Worm (Caenorhabditis elegans) whole organism, late embryonic: Measurements from ENCODE around the gene capg-2.

Source experiments
- F13H6.1 ChIP-seq: sonication (generic microtip); optimal IDR thresholded peaks from 2 replicates; lab custom pipeline; 2016; ENCODE audit warnings: missing genetic modification characterization, missing compliant biosample characterization
- K02D7.2 ChIP-seq: sonication (generic microtip); optimal IDR thresholded peaks from 2 replicates; lab custom pipeline; 2017; ENCODE audit warnings: mild to moderate bottlenecking, missing genetic modification characterization, missing compliant biosample characterization
- Y22D7AL.16 ChIP-seq: sonication (generic microtip); optimal IDR thresholded peaks from 2 replicates; lab custom pipeline; 2016; ENCODE audit warnings: missing genetic modification characterization, missing compliant biosample characterization
- ceh-2 ChIP-seq: sonication (generic microtip); optimal IDR thresholded peaks from 2 replicates; lab custom pipeline; 2016; ENCODE audit warnings: missing genotype, missing genetic modification characterization, missing compliant biosample characterization
- ceh-22 ChIP-seq: sonication (generic microtip); optimal IDR thresholded peaks from 2 replicates; lab custom pipeline; 2017; ENCODE audit warnings: missing biosample characterization, missing genetic modification characterization
- ceh-30 ChIP-seq: fragments of 150-350 bp; optimal IDR thresholded peaks from 2 replicates; lab custom pipeline; 2014; ENCODE audit warnings: missing biosample characterization, missing genetic modification characterization
- ceh-31 ChIP-seq: sonication (generic microtip); optimal IDR thresholded peaks from 2 replicates; lab custom pipeline; 2016; ENCODE audit warnings: missing genetic modification characterization, missing compliant biosample characterization
- ceh-34 ChIP-seq: sonication (generic microtip); optimal IDR thresholded peaks from 2 replicates; lab custom pipeline; 2016; ENCODE audit warnings: mild to moderate bottlenecking, missing genetic modification characterization, missing compliant biosample characterization
- ceh-45 ChIP-seq: fragments of 200-800 bp; sonication (Bioruptor generic); IDR thresholded peaks from 2 replicates; pipeline ENCODE4 v1.3.6; 2022; ENCODE audit warnings: missing genetic modification reagents, missing genetic modification characterization, missing compliant biosample characterization
- ceh-6 ChIP-seq: fragments of 200-800 bp; sonication (Bioruptor generic); optimal IDR thresholded peaks from 2 replicates; lab custom pipeline; 2018; ENCODE audit warnings: mild to moderate bottlenecking, missing genetic modification characterization, missing compliant biosample characterization
- ceh-9 ChIP-seq: sonication (generic microtip); optimal IDR thresholded peaks from 2 replicates; lab custom pipeline; 2016; ENCODE audit warnings: mild to moderate bottlenecking, missing genetic modification characterization, inconsistent platforms, missing compliant biosample characterization
- che-1 ChIP-seq: sonication (generic microtip); optimal IDR thresholded peaks from 2 replicates; lab custom pipeline; 2016; ENCODE audit warnings: mild to moderate bottlenecking, missing genetic modification characterization, missing compliant biosample characterization
- dmd-4 ChIP-seq: sonication (generic microtip); optimal IDR thresholded peaks from 2 replicates; lab custom pipeline; 2016; ENCODE audit warnings: borderline replicate concordance, missing genetic modification characterization, missing compliant biosample characterization
- dve-1 ChIP-seq: sonication (generic microtip); optimal IDR thresholded peaks from 2 replicates; lab custom pipeline; 2017; ENCODE audit warnings: antibody characterized with exemption, mild to moderate bottlenecking, missing genetic modification characterization, missing compliant biosample characterization
- elt-2 ChIP-seq: sonication (generic microtip); optimal IDR thresholded peaks from 2 replicates; lab custom pipeline; 2016; ENCODE audit warnings: missing genetic modification reagents, missing genetic modification characterization, missing compliant biosample characterization
- elt-4 ChIP-seq: sonication (generic microtip); optimal IDR thresholded peaks from 2 replicates; lab custom pipeline; 2016; ENCODE audit warnings: missing genetic modification characterization, missing compliant biosample characterization
- eyg-1 ChIP-seq: sonication (generic microtip); optimal IDR thresholded peaks from 2 replicates; lab custom pipeline; 2016; ENCODE audit warnings: missing genotype, missing genetic modification characterization, missing compliant biosample characterization
- fax-1 ChIP-seq: sonication (generic microtip); optimal IDR thresholded peaks from 2 replicates; lab custom pipeline; 2016; ENCODE audit warnings: missing genotype, missing genetic modification characterization, missing compliant biosample characterization
- fkh-10 ChIP-seq: fragments of 150-350 bp; optimal IDR thresholded peaks from 2 replicates; lab custom pipeline; 2014; ENCODE audit warnings: missing biosample characterization, missing genetic modification reagents, missing genetic modification characterization
- fkh-6 ChIP-seq: sonication (generic microtip); optimal IDR thresholded peaks from 2 replicates; lab custom pipeline; 2016; ENCODE audit warnings: missing genetic modification characterization, missing compliant biosample characterization
- gmeb-2 ChIP-seq: sonication (generic microtip); optimal IDR thresholded peaks from 2 replicates; lab custom pipeline; 2016; ENCODE audit warnings: missing genetic modification characterization, inconsistent platforms, missing compliant biosample characterization
- hlh-13 ChIP-seq: fragments of 200-800 bp; sonication (Bioruptor generic); optimal IDR thresholded peaks from 2 replicates; lab custom pipeline; 2018; ENCODE audit warnings: mild to moderate bottlenecking, missing genetic modification characterization, missing compliant biosample characterization
- hlh-15 ChIP-seq: sonication (generic microtip); optimal IDR thresholded peaks from 2 replicates; lab custom pipeline; 2016; ENCODE audit warnings: missing genetic modification characterization, missing compliant biosample characterization
- hlh-30 ChIP-seq: sonication (generic microtip); optimal IDR thresholded peaks from 2 replicates; lab custom pipeline; 2017; ENCODE audit warnings: antibody characterized with exemption, missing genetic modification characterization, missing compliant biosample characterization; ENCODE audit not compliant: insufficient read depth
- lim-6 ChIP-seq: sonication (generic microtip); optimal IDR thresholded peaks from 2 replicates; lab custom pipeline; 2016; ENCODE audit warnings: missing genetic modification characterization, missing compliant biosample characterization
- lin-11 ChIP-seq: fragments of 200-800 bp; sonication (Bioruptor generic); optimal IDR thresholded peaks from 2 replicates; lab custom pipeline; 2018; ENCODE audit warnings: mild to moderate bottlenecking, missing genetic modification characterization, missing compliant biosample characterization
- madf-2 ChIP-seq: sonication (generic microtip); optimal IDR thresholded peaks from 2 replicates; lab custom pipeline; 2017; ENCODE audit warnings: missing genetic modification characterization, missing compliant biosample characterization
- mec-3 ChIP-seq: sonication (generic microtip); optimal IDR thresholded peaks from 2 replicates; lab custom pipeline; 2016; ENCODE audit warnings: borderline replicate concordance, missing genetic modification characterization, missing compliant biosample characterization
- nfya-1 ChIP-seq: sonication (generic microtip); optimal IDR thresholded peaks from 2 replicates; lab custom pipeline; 2017; ENCODE audit warnings: missing genetic modification characterization, mild to moderate bottlenecking, missing compliant biosample characterization, antibody characterized with exemption, moderate library complexity
- odd-2 ChIP-seq: sonication (generic microtip); optimal IDR thresholded peaks from 2 replicates; lab custom pipeline; 2017; ENCODE audit warnings: antibody characterized with exemption, mild to moderate bottlenecking, missing genetic modification characterization, missing compliant biosample characterization
- pax-1 ChIP-seq: fragments of 150-350 bp; optimal IDR thresholded peaks from 2 replicates; lab custom pipeline; 2014; ENCODE audit warnings: missing biosample characterization, missing genetic modification characterization
- pha-4 ChIP-seq: fragments of 150-350 bp; optimal IDR thresholded peaks from 2 replicates; lab custom pipeline; 2018; ENCODE audit warnings: missing biosample characterization, missing genetic modification reagents, missing genetic modification characterization
- pros-1 ChIP-seq: fragments of 150-350 bp; optimal IDR thresholded peaks from 2 replicates; lab custom pipeline; 2014; ENCODE audit warnings: missing biosample characterization, missing genetic modification reagents, missing genetic modification characterization
- rnt-1 ChIP-seq: sonication (generic microtip); optimal IDR thresholded peaks from 2 replicates; lab custom pipeline; 2016; ENCODE audit warnings: missing genetic modification characterization, missing compliant biosample characterization
- sdc-2 ChIP-seq: sonication (generic microtip); optimal IDR thresholded peaks from 2 replicates; lab custom pipeline; 2016; ENCODE audit warnings: missing genotype, missing genetic modification characterization, missing compliant biosample characterization
- sox-4 ChIP-seq: sonication (generic microtip); optimal IDR thresholded peaks from 2 replicates; lab custom pipeline; 2017; ENCODE audit warnings: mild to moderate bottlenecking, missing genetic modification characterization, inconsistent platforms, missing compliant biosample characterization
- syd-9 ChIP-seq: sonication (generic microtip); optimal IDR thresholded peaks from 2 replicates; lab custom pipeline; 2016; ENCODE audit warnings: mild to moderate bottlenecking, missing genetic modification characterization, moderate library complexity, missing compliant biosample characterization
- tbx-2 ChIP-seq: sonication (generic microtip); optimal IDR thresholded peaks from 2 replicates; lab custom pipeline; 2016; ENCODE audit warnings: missing genetic modification characterization, missing compliant biosample characterization
- tbx-7 ChIP-seq: sonication (generic microtip); optimal IDR thresholded peaks from 2 replicates; lab custom pipeline; 2016; ENCODE audit warnings: missing genotype, missing genetic modification characterization, missing compliant biosample characterization
- unc-3 ChIP-seq, 2 experiments: fragments of 200-800 bp in 1 of 2; sonication (Bioruptor generic) in 1 of 2; sonication (generic microtip) in 1 of 2; conservative IDR thresholded peaks in 1 of 2; optimal IDR thresholded peaks in 1 of 2; 2 replicates each; pipeline versions ENCODE4 v1.3.6 to Lab custom; 2016 to 2022; ENCODE audit warnings: missing compliant biosample characterization in 2 of 2, missing genetic modification characterization in 2 of 2, missing genetic modification reagents in 1 of 2
- unc-55 ChIP-seq: sonication (generic microtip); optimal IDR thresholded peaks from 2 replicates; lab custom pipeline; 2017; ENCODE audit warnings: missing biosample characterization, missing genetic modification reagents, missing genetic modification characterization
- ztf-16 ChIP-seq: sonication (generic microtip); optimal IDR thresholded peaks from 2 replicates; lab custom pipeline; 2017; ENCODE audit warnings: missing genetic modification characterization, missing compliant biosample characterization

The capg-2 gene

ce11 chrV:12252272-12252671 is 19.4 kb upstream of the capg-2 start, which contains the start of gene lrx-1:
lrx-1 (plus strand) TSS chrV:12252572.
- TF ChIP-seq unc-55 (GFP tag; lab: Kevin White, UChicago) (no peak), elt-4 (tag; lab: Kevin White, UChicago) (no peak), sox-4 (no peak), K02D7.2 (tag; lab: Kevin White, UChicago) (no peak), tbx-2 (no peak), lim-6 (tag; lab: Kevin White, UChicago) (no peak), lin-11 (no peak), unc-3 (GFP tag; conservative IDR thresholded peaks at IDR 0.05; lab: Robert Waterston, UW) (no peak), unc-3 (tag; optimal IDR thresholded peaks at IDR 0.05; lab: Kevin White, UChicago) (no peak), pax-1 (tag; lab: Kevin White, UChicago) (no peak), odd-2 (tag; lab: Kevin White, UChicago) (no peak), hlh-15 (tag; lab: Kevin White, UChicago) (no peak), fkh-6 (tag; lab: Kevin White, UChicago) (no peak), dmd-4 (tag; lab: Kevin White, UChicago) (no peak), mec-3 (tag; lab: Kevin White, UChicago) (no peak), ceh-30 (tag; lab: Kevin White, UChicago) (no peak), che-1 (no peak), ceh-34 (no peak), nfya-1 (tag; lab: Kevin White, UChicago) (no peak), ztf-16 (tag; lab: Kevin White, UChicago) (no peak), eyg-1 (tag; lab: Kevin White, UChicago) (no peak)
- TF ChIP-seq, all 69 proteins: peak for 0

- TF ChIP-seq ceh-22 (no peak), elt-2 (no peak), syd-9 (no peak), ceh-2 (tag; lab: Kevin White, UChicago) (no peak), sdc-2 (tag; lab: Kevin White, UChicago) (no peak), gmeb-2 (no peak)
- TF ChIP-seq, all 69 proteins: peak for 0
These were observed 16.3 kb upstream of the capg-2 start, which contains the start of gene T04H1.12 for ce11 chrV:12255343-12255742. T04H1.12 (plus strand) TSS chrV:12255643.

DNA sequence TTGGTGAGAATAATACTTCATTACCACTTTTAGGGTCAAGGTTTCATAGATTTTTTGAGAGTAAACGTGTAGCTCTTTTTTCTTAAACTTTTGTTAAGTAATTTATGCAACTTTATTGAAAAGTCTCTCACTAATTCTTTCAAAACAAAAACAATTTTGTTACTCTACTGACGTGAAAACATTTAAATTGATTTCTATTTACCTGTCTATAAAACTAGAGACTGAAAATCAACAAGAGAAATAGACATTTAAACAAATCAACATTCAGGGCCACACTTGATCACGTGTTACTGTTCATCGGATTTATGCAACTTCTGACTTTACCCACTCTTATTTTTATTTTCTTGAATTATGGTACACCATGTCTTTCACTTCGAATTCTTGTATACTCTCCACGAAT is 15.3 kb upstream of the capg-2 start, which contains the start of gene ugt-55:
ugt-55 (plus strand) TSS at position 301 of the 400 bp plus-strand sequence.
- TF ChIP-seq fax-1 (tag; lab: Kevin White, UChicago) (no peak), nfya-1 (tag; lab: Kevin White, UChicago) (no peak), K02D7.2 (tag; lab: Kevin White, UChicago) (no peak), ceh-22 (no peak), madf-2 (no peak), pros-1 (tag; lab: Kevin White, UChicago) (no peak), F13H6.1 (tag; lab: Kevin White, UChicago) (no peak)

- TF ChIP-seq F13H6.1 (tag; lab: Kevin White, UChicago) (no peak), fkh-10 (GFP tag; lab: Kevin White, UChicago) (no peak), pha-4 (no peak), odd-2 (tag; lab: Kevin White, UChicago) (no peak), ceh-31 (tag; lab: Kevin White, UChicago) (no peak), hlh-30 (tag; lab: Kevin White, UChicago) (no peak), elt-4 (tag; lab: Kevin White, UChicago) (no peak), lim-6 (tag; lab: Kevin White, UChicago) (no peak), tbx-7 (no peak), madf-2 (no peak), ceh-6 (GFP tag; lab: Kevin White, UChicago) (no peak), ceh-45 (GFP tag; lab: Robert Waterston, UW) (no peak), ceh-9 (tag; lab: Kevin White, UChicago) (no peak), lin-11 (no peak), hlh-13 (GFP tag; lab: Kevin White, UChicago) (no peak), rnt-1 (tag; lab: Kevin White, UChicago) (no peak), dve-1 (tag; lab: Kevin White, UChicago) (no peak), unc-3 (GFP tag; conservative IDR thresholded peaks at IDR 0.05; lab: Robert Waterston, UW) (no peak), unc-3 (tag; optimal IDR thresholded peaks at IDR 0.05; lab: Kevin White, UChicago) (no peak), Y22D7AL.16 (no peak), hlh-15 (tag; lab: Kevin White, UChicago) (no peak)
These were observed 12.8 kb upstream of the capg-2 start, which contains the start of gene ugt-56 for ce11 chrV:12258922-12259321. ugt-56 (plus strand) TSS chrV:12258982.
